Worm (Caenorhabditis elegans): ENCODE measurements around the gene T13C2.3.

Gene T13C2.3

DNA sequence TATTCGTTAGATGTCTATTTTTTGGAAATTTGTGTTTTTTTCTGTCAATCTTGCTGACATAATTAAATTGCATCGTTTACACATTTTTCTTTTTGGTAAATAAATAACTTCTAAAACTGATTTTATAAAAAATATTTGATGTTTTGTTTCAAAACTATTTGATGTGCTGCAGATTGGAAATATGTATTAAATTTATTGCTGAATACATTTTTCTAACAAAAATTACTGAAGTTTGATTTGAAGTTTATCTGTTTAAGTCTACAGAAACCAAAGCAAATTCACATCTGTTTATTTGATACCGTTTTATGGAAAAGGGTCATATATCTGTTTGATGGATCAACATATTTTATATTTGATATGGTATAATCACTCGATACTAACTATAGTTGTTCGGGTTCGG, 27.3 kb downstream of the T13C2.3 start:
- TF ChIP-seq nfya-1 (tag; optimal IDR thresholded peaks at IDR 0.05), result no peak
- no peak for TF ChIP-seq ceh-2 (tag; optimal IDR thresholded peaks at IDR 0.05)
- TF ChIP-seq sox-4 (tag; optimal IDR thresholded peaks at IDR 0.05), result no peak
- no peak for TF ChIP-seq npax-4 (tag; optimal IDR thresholded peaks at IDR 0.05)
- TF ChIP-seq gmeb-2 (tag; optimal IDR thresholded peaks at IDR 0.05), result no peak
- no peak for TF ChIP-seq fkh-10 (GFP tag; optimal IDR thresholded peaks at IDR 0.05)
- no peak for TF ChIP-seq ref-2 (tag; optimal IDR thresholded peaks at IDR 0.05)
- no peak for TF ChIP-seq ceh-19 (GFP tag; optimal IDR thresholded peaks at IDR 0.05)
- TF ChIP-seq hlh-6 (tag; optimal IDR thresholded peaks at IDR 0.05), result no peak
- TF ChIP-seq ahr-1 (tag; optimal IDR thresholded peaks at IDR 0.05), result no peak
- TF ChIP-seq ztf-16 (tag; optimal IDR thresholded peaks at IDR 0.05), result no peak
- TF ChIP-seq unc-42 (tag; optimal IDR thresholded peaks at IDR 0.05), result no peak
- no peak for TF ChIP-seq ceh-22 (tag; optimal IDR thresholded peaks at IDR 0.05)
- no peak for TF ChIP-seq hlh-15 (tag; optimal IDR thresholded peaks at IDR 0.05)

DNA sequence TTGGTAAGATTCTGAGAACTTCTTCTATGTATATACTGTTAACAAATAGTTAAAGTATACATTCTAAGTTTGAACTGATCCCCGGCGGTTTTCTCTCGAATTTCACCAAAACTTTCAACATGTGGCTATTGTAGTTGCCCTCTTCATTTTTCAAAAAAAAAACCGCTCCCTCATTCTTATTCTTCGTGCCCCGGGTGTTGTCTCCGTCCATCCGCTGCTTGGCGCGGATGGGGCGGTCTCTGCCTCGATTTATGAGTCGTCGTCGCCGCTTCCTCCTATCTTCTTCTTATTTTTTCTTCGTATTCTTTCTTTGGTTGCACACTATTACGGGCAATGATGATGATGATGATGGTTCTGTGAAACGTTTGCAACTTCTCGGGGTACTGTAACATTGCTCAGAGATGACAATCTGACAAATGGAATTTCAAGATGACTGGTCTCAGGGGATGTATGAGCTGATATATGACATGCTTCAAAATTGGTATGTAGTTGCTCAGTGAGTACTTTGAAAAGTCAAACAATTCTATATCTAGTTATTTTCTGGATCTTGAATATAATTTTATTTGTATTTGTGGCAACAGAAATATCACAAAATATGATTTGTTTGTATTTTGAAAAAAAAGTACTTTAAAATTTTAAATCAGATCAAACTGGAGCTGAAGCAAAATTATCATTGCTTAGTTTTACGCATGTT, 31.4 kb downstream of the T13C2.3 start:
- TF ChIP-seq pax-1 (tag; optimal IDR thresholded peaks at IDR 0.05) (no peak), lim-6 (tag; optimal IDR thresholded peaks at IDR 0.05) (no peak), pha-4 (tag; optimal IDR thresholded peaks at IDR 0.05) (no peak), ahr-1 (tag; optimal IDR thresholded peaks at IDR 0.05) (no peak), npax-4 (tag; optimal IDR thresholded peaks at IDR 0.05) (no peak), elt-4 (tag; optimal IDR thresholded peaks at IDR 0.05) (no peak), unc-3 (GFP tag; conservative IDR thresholded peaks at IDR 0.05) (no peak), unc-3 (tag; optimal IDR thresholded peaks at IDR 0.05) (no peak), eyg-1 (tag; optimal IDR thresholded peaks at IDR 0.05) (no peak), nhr-11 (tag; optimal IDR thresholded peaks at IDR 0.05) (no peak), unc-55 (GFP tag; optimal IDR thresholded peaks at IDR 0.05) (no peak), ref-2 (tag; optimal IDR thresholded peaks at IDR 0.05) (no peak), lin-11 (tag; optimal IDR thresholded peaks at IDR 0.05) (no peak), fkh-6 (tag; optimal IDR thresholded peaks at IDR 0.05) (no peak), fax-1 (tag; optimal IDR thresholded peaks at IDR 0.05) (no peak), tbx-2 (tag; optimal IDR thresholded peaks at IDR 0.05) (no peak), ceh-14 (tag; optimal IDR thresholded peaks at IDR 0.05) (no peak), pros-1 (tag; optimal IDR thresholded peaks at IDR 0.05) (no peak), unc-86 (tag; optimal IDR thresholded peaks at IDR 0.05) (no peak), F13H6.1 (tag; optimal IDR thresholded peaks at IDR 0.05) (no peak), ceh-18 (tag; optimal IDR thresholded peaks at IDR 0.05) (no peak)

DNA sequence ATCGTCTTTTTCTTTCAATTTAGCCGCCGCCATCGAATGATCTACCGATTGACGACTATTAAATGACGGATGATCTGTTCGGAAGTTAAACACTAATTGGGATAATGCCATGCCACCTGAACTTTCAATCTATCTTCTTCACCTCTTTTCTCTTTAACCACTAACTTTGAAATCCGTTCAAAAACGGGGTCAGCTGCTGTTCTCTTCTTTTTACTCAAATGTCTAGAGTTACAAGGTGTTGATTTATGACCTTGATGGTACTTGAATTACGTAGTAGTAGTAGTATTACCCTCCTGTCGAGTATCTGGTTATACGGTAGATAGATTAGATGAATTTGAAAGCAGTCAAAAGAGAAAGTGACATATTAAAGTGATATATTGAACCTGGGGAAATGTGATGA, 32.1 kb downstream of the T13C2.3 start:
- TF ChIP-seq unc-55 (GFP tag; optimal IDR thresholded peaks at IDR 0.05) (peak; percentile 29), gmeb-2 (tag; optimal IDR thresholded peaks at IDR 0.05) (no peak)

DNA sequence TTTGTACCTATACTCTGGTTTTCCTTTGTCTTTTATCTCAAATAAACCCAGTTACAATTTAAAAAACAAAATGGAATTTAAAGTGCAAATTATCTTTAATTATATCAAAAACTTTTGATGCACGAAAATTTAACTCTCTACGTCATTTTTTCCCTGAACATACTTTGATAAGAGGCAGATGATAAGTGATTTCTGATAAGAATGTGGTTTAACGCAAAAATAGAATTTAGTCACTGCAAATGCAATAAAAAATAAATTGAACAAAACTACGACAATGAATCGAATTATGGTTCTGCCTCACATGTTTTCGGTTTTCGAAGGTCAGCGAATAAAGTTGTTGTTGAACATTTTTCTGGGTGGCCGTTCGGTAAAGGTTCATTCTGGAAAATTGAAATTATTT, 32.8 kb downstream of the T13C2.3 start:
- no peak for TF ChIP-seq fkh-10 (GFP tag; optimal IDR thresholded peaks at IDR 0.05)
- TF ChIP-seq ceh-48 (tag; optimal IDR thresholded peaks at IDR 0.05), result no peak
- peak; percentile 86 for TF ChIP-seq elt-2 (tag; optimal IDR thresholded peaks at IDR 0.05)
- TF ChIP-seq ceh-31 (tag; optimal IDR thresholded peaks at IDR 0.05), result no peak
- TF ChIP-seq unc-42 (tag; optimal IDR thresholded peaks at IDR 0.05), result peak; percentile 54
- no peak for TF ChIP-seq ceh-18 (tag; optimal IDR thresholded peaks at IDR 0.05)

DNA sequence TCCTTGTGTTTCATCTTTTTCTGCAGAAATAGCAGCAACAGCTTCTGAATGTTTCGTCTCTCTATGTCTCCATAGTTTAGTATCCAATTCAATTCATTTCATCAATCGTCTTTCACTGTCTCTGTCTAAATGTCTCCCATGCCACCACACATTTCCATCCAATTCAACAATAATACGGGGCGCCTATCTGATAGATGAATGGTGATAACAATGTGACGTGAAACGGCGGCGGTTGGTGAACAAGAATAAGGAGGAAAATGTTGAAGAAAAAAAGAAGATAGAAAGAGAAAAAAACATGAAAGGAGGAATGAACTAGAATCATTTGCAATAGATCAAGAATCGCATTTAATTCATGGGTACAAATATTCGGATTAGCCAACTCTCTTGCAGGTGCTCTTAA, 33.3 kb downstream of the T13C2.3 start:
- TF ChIP-seq ceh-18 (tag; optimal IDR thresholded peaks at IDR 0.05) (peak; percentile 68), ceh-34 (tag; optimal IDR thresholded peaks at IDR 0.05) (no peak), F13H6.1 (tag; optimal IDR thresholded peaks at IDR 0.05) (no peak), ceh-9 (tag; optimal IDR thresholded peaks at IDR 0.05) (no peak), dmd-4 (tag; optimal IDR thresholded peaks at IDR 0.05; ENCODE audit: borderline replicate concordance) (no peak), ama-1 (optimal IDR thresholded peaks at IDR 0.05) (no peak), nfya-1 (tag; optimal IDR thresholded peaks at IDR 0.05) (peak; percentile 57), Y22D7AL.16 (tag; optimal IDR thresholded peaks at IDR 0.05) (no peak), rnt-1 (tag; optimal IDR thresholded peaks at IDR 0.05) (peak; percentile 81), mec-3 (tag; optimal IDR thresholded peaks at IDR 0.05; ENCODE audit: borderline replicate concordance) (no peak), elt-2 (tag; optimal IDR thresholded peaks at IDR 0.05) (peak; percentile 39), ets-4 (tag; optimal IDR thresholded peaks at IDR 0.05) (no peak), hlh-13 (GFP tag; optimal IDR thresholded peaks at IDR 0.05) (no peak), unc-55 (GFP tag; optimal IDR thresholded peaks at IDR 0.05) (peak; percentile 93), K02D7.2 (tag; optimal IDR thresholded peaks at IDR 0.05) (no peak), ceh-22 (tag; optimal IDR thresholded peaks at IDR 0.05) (no peak)
